Worm (Caenorhabditis elegans) whole organism, L2 larva: ENCODE measurements around the gene clec-19.

Experiments used
- elt-1 ChIP-seq: fragments of 150-350 bp; optimal IDR thresholded peaks from 2 replicates; lab custom pipeline; 2014; ENCODE audit warnings: missing biosample characterization, missing genetic modification characterization
- fos-1 ChIP-seq: fragments of 150-350 bp; optimal IDR thresholded peaks from 2 replicates; lab custom pipeline; 2014; ENCODE audit warnings: missing biosample characterization, missing genetic modification characterization
- lin-39 ChIP-seq: fragments of 150-350 bp; optimal IDR thresholded peaks from 2 replicates; lab custom pipeline; 2014; ENCODE audit warnings: missing biosample characterization, missing genetic modification reagents, missing genetic modification characterization
- mab-5 ChIP-seq: fragments of 150-350 bp; optimal IDR thresholded peaks from 2 replicates; lab custom pipeline; 2014; ENCODE audit warnings: missing biosample characterization, missing genetic modification characterization
- nhr-25 ChIP-seq: fragments of 150-350 bp; sonication (generic microtip); optimal IDR thresholded peaks from 3 replicates; lab custom pipeline; 2014; ENCODE audit warnings: missing biosample characterization, missing genetic modification characterization
- nhr-6 ChIP-seq: fragments of 150-350 bp; optimal IDR thresholded peaks from 2 replicates; lab custom pipeline; 2014; ENCODE audit warnings: missing biosample characterization, missing genetic modification characterization
- sma-3 ChIP-seq: sonication (generic microtip); optimal IDR thresholded peaks from 2 replicates; lab custom pipeline; 2016; ENCODE audit warnings: missing genetic modification reagents, missing genetic modification characterization, missing compliant biosample characterization
- unc-62 ChIP-seq: fragments of 150-350 bp; optimal IDR thresholded peaks from 2 replicates; lab custom pipeline; 2014; ENCODE audit warnings: missing biosample characterization, missing genetic modification reagents, missing genetic modification characterization

- TF ChIP-seq unc-62 (GFP tag; lab: Kevin White, UChicago): no peak
- TF ChIP-seq sma-3: no peak
- no peak for TF ChIP-seq lin-39 (tag; lab: Kevin White, UChicago)
- TF ChIP-seq nhr-25: no peak
- no peak for TF ChIP-seq elt-1
- no peak for TF ChIP-seq fos-1
- no peak for TF ChIP-seq nhr-6 (tag; lab: Kevin White, UChicago)
- TF ChIP-seq mab-5 (tag; lab: Kevin White, UChicago): no peak
Measured at ce11 chrII:1771785-1772184, 27.5 kb downstream of the clec-19 start, which contains the start of gene math-3.
